Fruit fly (Drosophila melanogaster) whole organism, embryonic: ENCODE measurements around the gene CG31205.

Experiments used
- Aef1 ChIP-seq: fragments of 200-800 bp; sonication (Bioruptor generic); IDR thresholded peaks from 3 replicates; pipeline ENCODE4 v1.3.6; 2022; ENCODE audit warnings: missing biosample characterization, missing genetic modification characterization
- Antp ChIP-seq: fragments of 200-800 bp; sonication (Bioruptor generic); optimal IDR thresholded peaks from 3 replicates; lab custom pipeline; 2016; ENCODE audit warnings: missing biosample characterization, missing genetic modification characterization
- BEAF-32 ChIP-seq: fragments of 200-800 bp; sonication (Bioruptor generic); optimal IDR thresholded peaks from 3 replicates; lab custom pipeline; 2017; ENCODE audit warnings: missing biosample characterization, missing genetic modification characterization, mild to moderate bottlenecking, moderate library complexity, missing genetic modification reagents
- Blimp-1 ChIP-seq: fragments of 200-800 bp; sonication (Bioruptor generic); optimal IDR thresholded peaks from 3 replicates; lab custom pipeline; 2018; ENCODE audit warnings: missing biosample characterization, missing genetic modification characterization, mild to moderate bottlenecking, moderate library complexity, missing genetic modification reagents
- CG11695 ChIP-seq: fragments of 200-800 bp; sonication (Bioruptor generic); IDR thresholded peaks from 3 replicates; pipeline ENCODE4 v1.3.6; 2022; ENCODE audit warnings: missing biosample characterization, missing genetic modification characterization
- CG12219 ChIP-seq: fragments of 200-800 bp; sonication (Bioruptor generic); optimal IDR thresholded peaks from 3 replicates; lab custom pipeline; 2018; ENCODE audit warnings: missing biosample characterization, mild to moderate bottlenecking, missing genetic modification characterization
- CG12299 ChIP-seq: fragments of 200-800 bp; sonication (Bioruptor generic); optimal IDR thresholded peaks from 2 replicates; lab custom pipeline; 2018; ENCODE audit warnings: missing biosample characterization, mild to moderate bottlenecking, missing genetic modification characterization
- CG12942 ChIP-seq: fragments of 200-800 bp; sonication (Bioruptor generic); optimal IDR thresholded peaks from 3 replicates; lab custom pipeline; 2016; ENCODE audit warnings: missing biosample characterization, missing genetic modification characterization
- CG13296 ChIP-seq: fragments of 200-800 bp; sonication (Bioruptor generic); optimal IDR thresholded peaks from 3 replicates; lab custom pipeline; 2018; ENCODE audit warnings: missing biosample characterization, mild to moderate bottlenecking, missing genetic modification characterization
- CG15601 ChIP-seq: fragments of 200-800 bp; sonication (Bioruptor generic); optimal IDR thresholded peaks from 3 replicates; lab custom pipeline; 2019; ENCODE audit warnings: missing biosample characterization, mild to moderate bottlenecking, missing genetic modification characterization, moderate library complexity
- CG17328 ChIP-seq: fragments of 200-800 bp; sonication (Bioruptor generic); IDR thresholded peaks from 2 replicates; pipeline ENCODE4 v1.3.6; 2022; ENCODE audit warnings: missing biosample characterization, missing genetic modification characterization
- CG17359 ChIP-seq: fragments of 200-800 bp; sonication (Bioruptor generic); optimal IDR thresholded peaks from 3 replicates; lab custom pipeline; 2018; ENCODE audit warnings: missing biosample characterization, mild to moderate bottlenecking, missing genetic modification characterization, moderate library complexity
- CG2199 ChIP-seq: fragments of 200-800 bp; sonication (Bioruptor generic); IDR thresholded peaks from 3 replicates; pipeline ENCODE4 v1.3.6; 2022; ENCODE audit warnings: missing biosample characterization, missing genetic modification characterization
- CG2712 ChIP-seq: fragments of 200-800 bp; optimal IDR thresholded peaks from 3 replicates; lab custom pipeline; 2019; ENCODE audit warnings: missing biosample characterization, mild to moderate bottlenecking, missing genetic modification characterization, moderate library complexity
- CG30431 ChIP-seq: fragments of 200-800 bp; sonication (Bioruptor generic); optimal IDR thresholded peaks from 2 replicates; lab custom pipeline; 2017; ENCODE audit warnings: missing biosample characterization, missing genetic modification characterization
- CG3726 ChIP-seq: fragments of 200-800 bp; sonication (Bioruptor generic); IDR thresholded peaks from 3 replicates; pipeline ENCODE4, ENCODE4 v1.3.6; 2022; ENCODE audit warnings: missing biosample characterization, missing genetic modification characterization
- CG8944 ChIP-seq: fragments of 200-800 bp; sonication (Bioruptor generic); optimal IDR thresholded peaks from 3 replicates; lab custom pipeline; 2016; ENCODE audit warnings: missing biosample characterization, missing genetic modification characterization
- CG9215 ChIP-seq: fragments of 200-800 bp; sonication (Bioruptor generic); IDR thresholded peaks from 2 replicates; pipeline ENCODE4 v1.3.6; 2022; ENCODE audit warnings: missing biosample characterization, missing genetic modification characterization
- CoRest ChIP-seq: fragments of 200-800 bp; sonication (Bioruptor generic); optimal IDR thresholded peaks from 3 replicates; lab custom pipeline; 2018; ENCODE audit warnings: missing biosample characterization, mild to moderate bottlenecking, missing genetic modification characterization, moderate library complexity
- Ets65A ChIP-seq: fragments of 200-800 bp; sonication (Bioruptor generic); peaks from one replicate; lab custom pipeline; 2016; ENCODE audit warnings: missing biosample characterization, missing genetic modification characterization
- Ets97D ChIP-seq: fragments of 200-800 bp; sonication (Bioruptor generic); optimal IDR thresholded peaks from 3 replicates; lab custom pipeline; 2016; ENCODE audit warnings: missing biosample characterization, missing genetic modification characterization
- Fer1 ChIP-seq: fragments of 200-800 bp; sonication (Bioruptor generic); optimal IDR thresholded peaks from 2 replicates; lab custom pipeline; 2017; ENCODE audit warnings: missing biosample characterization, mild to moderate bottlenecking, missing genetic modification characterization
- Gug ChIP-seq: fragments of 200-800 bp; sonication (Bioruptor generic); IDR thresholded peaks from 4 replicates; pipeline ENCODE4 v1.3.6; 2022; ENCODE audit warnings: missing biosample characterization, missing genetic modification characterization
- H2.0 ChIP-seq: fragments of 200-800 bp; sonication (Bioruptor generic); IDR thresholded peaks from 2 replicates; pipeline ENCODE4 v1.3.6; 2022; ENCODE audit warnings: missing biosample characterization, missing genetic modification characterization
- HmgD ChIP-seq: fragments of 200-800 bp; sonication (Bioruptor generic); optimal IDR thresholded peaks from 3 replicates; lab custom pipeline; 2016; ENCODE audit warnings: missing biosample characterization, missing genetic modification characterization
- Lpt ChIP-seq: fragments of >200 bp; optimal IDR thresholded peaks from 2 replicates; lab custom pipeline; 2018; ENCODE audit warnings: missing biosample characterization, missing genetic modification characterization
- Max ChIP-seq: fragments of 200-800 bp; sonication (Bioruptor generic); optimal IDR thresholded peaks from 2 replicates; lab custom pipeline; 2016; ENCODE audit warnings: missing biosample characterization, mild to moderate bottlenecking, missing genetic modification characterization
- Opbp ChIP-seq: fragments of 200-800 bp; sonication (Bioruptor generic); IDR thresholded peaks from 3 replicates; pipeline ENCODE4 v1.3.6; 2022; ENCODE audit warnings: missing biosample characterization, missing genetic modification characterization; ENCODE audit not compliant: partially characterized antibody
- Rx ChIP-seq: fragments of 200-800 bp; sonication (Bioruptor generic); IDR thresholded peaks from 2 replicates; pipeline ENCODE4 v1.3.6; 2022; ENCODE audit warnings: missing biosample characterization, missing genetic modification characterization
- Scr ChIP-seq: fragments of 200-800 bp; sonication (Bioruptor generic); IDR thresholded peaks from 2 replicates; pipeline ENCODE4 v1.3.6; 2022; ENCODE audit warnings: missing biosample characterization, missing genetic modification characterization; ENCODE audit not compliant: partially characterized antibody
- bowl ChIP-seq: fragments of 200-800 bp; sonication (Bioruptor generic); IDR thresholded peaks from 2 replicates; pipeline ENCODE4 v1.3.6; 2022; ENCODE audit warnings: missing biosample characterization, missing genetic modification characterization
- cad ChIP-seq: fragments of >200 bp; optimal IDR thresholded peaks from 2 replicates; lab custom pipeline; 2017; ENCODE audit warnings: missing biosample characterization, missing genetic modification characterization
- chif ChIP-seq, 2 experiments: fragments of 200-800 bp; sonication (Bioruptor generic); optimal IDR thresholded peaks; 3 replicates each; lab custom pipeline; 2016; ENCODE audit warnings: missing biosample characterization in 2 of 2, missing genetic modification characterization in 2 of 2
- crc ChIP-seq: fragments of 200-800 bp; sonication (Bioruptor generic); optimal IDR thresholded peaks from 2 replicates; lab custom pipeline; 2016; ENCODE audit warnings: missing biosample characterization, missing genetic modification characterization
- dan ChIP-seq: fragments of 200-800 bp; sonication (Bioruptor generic); IDR thresholded peaks from 2 replicates; pipeline ENCODE4 v1.3.6; 2022; ENCODE audit warnings: missing biosample characterization, missing genetic modification characterization
- dm ChIP-seq: fragments of 200-800 bp; sonication (Bioruptor generic); optimal IDR thresholded peaks from 3 replicates; lab custom pipeline; 2016; ENCODE audit warnings: missing biosample characterization, missing genetic modification characterization
- dmrt99B ChIP-seq: fragments of 200-800 bp; sonication (Bioruptor generic); optimal IDR thresholded peaks from 2 replicates; lab custom pipeline; 2018; ENCODE audit warnings: missing biosample characterization, mild to moderate bottlenecking, missing genetic modification characterization, moderate library complexity
- hb ChIP-seq: fragments of 200-800 bp; sonication (Bioruptor generic); IDR thresholded peaks from 3 replicates; pipeline ENCODE4 v1.3.6; 2022; ENCODE audit warnings: missing biosample characterization, missing genetic modification characterization; ENCODE audit not compliant: partially characterized antibody
- lilli ChIP-seq: fragments of 200-800 bp; sonication (Bioruptor generic); optimal IDR thresholded peaks from 3 replicates; lab custom pipeline; 2016; ENCODE audit warnings: missing biosample characterization, missing genetic modification characterization
- nerfin-2 ChIP-seq: fragments of 200-800 bp; sonication (Bioruptor generic); IDR thresholded peaks from 2 replicates; pipeline ENCODE4 v1.3.6; 2022; ENCODE audit warnings: missing biosample characterization, missing genetic modification characterization; ENCODE audit not compliant: partially characterized antibody
- oc ChIP-seq: fragments of 200-800 bp; sonication (Bioruptor generic); optimal IDR thresholded peaks from 2 replicates; lab custom pipeline; 2018; ENCODE audit warnings: missing biosample characterization, mild to moderate bottlenecking, missing genetic modification characterization, moderate library complexity
- onecut ChIP-seq: fragments of 200-800 bp; sonication (Bioruptor generic); IDR thresholded peaks from 2 replicates; pipeline ENCODE4 v1.3.6; 2022; ENCODE audit warnings: missing biosample characterization, missing genetic modification characterization
- prd ChIP-seq, 3 experiments: fragments of >200 bp in 2 of 3; fragments of 200-800 bp in 1 of 3; sonication (Bioruptor generic) in 1 of 3; optimal IDR thresholded peaks in 2 of 3; IDR thresholded peaks in 1 of 3; 2 replicates in 2 of 3; 3 replicates in 1 of 3; pipeline versions ENCODE4 v1.3.6 to Lab custom; 2017 to 2022; ENCODE audit warnings: missing biosample characterization in 1 of 3, missing genetic modification characterization in 1 of 3
- sc ChIP-seq, 3 experiments: fragments of >200 bp in 2 of 3; fragments of 200-800 bp in 1 of 3; sonication (Bioruptor generic) in 1 of 3; optimal IDR thresholded peaks; 2 replicates in 2 of 3; 3 replicates in 1 of 3; lab custom pipeline; 2017; ENCODE audit warnings: mild to moderate bottlenecking in 1 of 3, missing biosample characterization in 1 of 3, missing genetic modification characterization in 1 of 3, missing genetic modification reagents in 1 of 3
- schlank ChIP-seq: fragments of 200-800 bp; sonication (Bioruptor generic); optimal IDR thresholded peaks from 2 replicates; lab custom pipeline; 2018; ENCODE audit warnings: missing biosample characterization, mild to moderate bottlenecking, missing genetic modification characterization
- sens ChIP-seq: fragments of 200-800 bp; sonication (Bioruptor generic); peaks from one replicate; lab custom pipeline; 2016; ENCODE audit warnings: missing biosample characterization, missing genetic modification characterization
- sima ChIP-seq: fragments of 200-800 bp; sonication (Bioruptor generic); optimal IDR thresholded peaks from 2 replicates; lab custom pipeline; 2016; ENCODE audit warnings: missing biosample characterization, missing genetic modification characterization
- vvl ChIP-seq: fragments of 200-800 bp; sonication (Bioruptor generic); IDR thresholded peaks from 2 replicates; pipeline ENCODE4 v1.3.6; 2022; ENCODE audit warnings: missing biosample characterization, missing genetic modification characterization
- wek ChIP-seq: fragments of 200-800 bp; sonication (Bioruptor generic); optimal IDR thresholded peaks from 3 replicates; lab custom pipeline; 2018; ENCODE audit warnings: missing biosample characterization, mild to moderate bottlenecking, missing genetic modification characterization, moderate library complexity
- z ChIP-seq: fragments of 200-800 bp; sonication (Bioruptor generic); IDR thresholded peaks from 3 replicates; pipeline ENCODE4 v1.3.6; 2022; ENCODE audit warnings: missing biosample characterization, missing genetic modification characterization

The CG31205 gene

dm6 chr3R:20762175-20762795, 30.9 kb downstream of the CG31205 start, which contains the start of gene CG31195 (continued):
- TF ChIP-seq Antp (GFP tag; lab: Kevin White, UChicago) (no peak), Gug (no peak), CG11695 (no peak), Fer1 (GFP tag; lab: Kevin White, UChicago) (no peak), chif (GFP tag; optimal IDR thresholded peaks at IDR 0.05; lab: Kevin White, UChicago) (no peak), Ets65A (GFP tag; lab: Kevin White, UChicago) (no peak), onecut (GFP tag; lab: Robert Waterston, UW) (no peak), CG9215 (no peak), oc (tag; lab: Kevin White, UChicago) (no peak), Rx (no peak), Max (GFP tag; lab: Kevin White, UChicago) (no peak), Opbp (GFP tag; lab: Robert Waterston, UW) (peak; percentile 71), sens (GFP tag; lab: Kevin White, UChicago) (no peak), HmgD (GFP tag; lab: Kevin White, UChicago) (no peak), dmrt99B (no peak), Aef1 (GFP tag; lab: Robert Waterston, UW) (no peak), CG3726 (GFP tag; lab: Robert Waterston, UW) (no peak), bowl (GFP tag; lab: Robert Waterston, UW) (no peak), CG12219 (no peak), CG15601 (tag; lab: Kevin White, UChicago) (no peak), CG17328 (GFP tag; lab: Robert Waterston, UW) (no peak), schlank (no peak), CG12299 (tag; lab: Kevin White, UChicago) (no peak), hb (GFP tag; lab: Robert Waterston, UW) (peak; percentile 62; the same call in 2 of the 3 replicates), CG12942 (no peak), CG2712 (tag; lab: Kevin White, UChicago) (peak; percentile 29), CG13296 (no peak), wek (GFP tag; lab: Kevin White, UChicago) (no peak), CG2199 (GFP tag; lab: Robert Waterston, UW) (no peak), Lpt (GFP tag; lab: Kevin White, UChicago) (no peak), sima (GFP tag; lab: Kevin White, UChicago) (no peak), prd (optimal IDR thresholded peaks at IDR 0.05; lab: Kevin White, UChicago) (no peak), prd (GFP tag; IDR thresholded peaks at IDR 0.05; lab: Robert Waterston, UW) (no peak), Ets97D (GFP tag; lab: Kevin White, UChicago) (no peak), vvl (GFP tag; lab: Robert Waterston, UW) (no peak), sc (optimal IDR thresholded peaks at IDR 0.05; lab: Kevin White, UChicago) (no peak), sc (GFP tag; optimal IDR thresholded peaks at IDR 0.05; lab: Kevin White, UChicago) (no peak), crc (no peak), BEAF-32 (GFP tag; lab: Kevin White, UChicago) (peak; percentile 78), dan (GFP tag; lab: Robert Waterston, UW) (no peak), CG30431 (GFP tag; lab: Kevin White, UChicago) (no peak), z (GFP tag; lab: Robert Waterston, UW) (no peak), nerfin-2 (no peak), cad (GFP tag; lab: Kevin White, UChicago) (no peak), lilli (no peak), CoRest (tag; lab: Kevin White, UChicago) (no peak), CG17359 (tag; lab: Kevin White, UChicago) (no peak), Scr (GFP tag; lab: Robert Waterston, UW) (peak; percentile 88), dm (GFP tag; lab: Kevin White, UChicago) (no peak), CG8944 (GFP tag; lab: Kevin White, UChicago) (no peak), Blimp-1 (GFP tag; lab: Kevin White, UChicago) (no peak), H2.0 (GFP tag; lab: Robert Waterston, UW) (no peak)
